Worm (Caenorhabditis elegans) whole organism, L3 larva: ENCODE measurements around the gene lim-8.

ENCODE experiments used
- aly-2 ChIP-seq: fragments of 150-350 bp; optimal IDR thresholded peaks from 2 replicates; lab custom pipeline; 2014; ENCODE audit warnings: missing biosample characterization, missing genetic modification characterization
- ceh-28 ChIP-seq: fragments of 150-350 bp; optimal IDR thresholded peaks from 2 replicates; lab custom pipeline; 2014; ENCODE audit warnings: missing biosample characterization, missing genetic modification reagents, missing genetic modification characterization
- ceh-82 ChIP-seq: fragments of 150-350 bp; optimal IDR thresholded peaks from 2 replicates; lab custom pipeline; 2014; ENCODE audit warnings: missing biosample characterization, missing genetic modification characterization
- ceh-9 ChIP-seq: sonication (generic microtip); optimal IDR thresholded peaks from 2 replicates; lab custom pipeline; 2018; ENCODE audit warnings: missing biosample characterization, missing genetic modification characterization
- egl-27 ChIP-seq: sonication (generic microtip); optimal IDR thresholded peaks from 4 replicates; lab custom pipeline; 2017; ENCODE audit warnings: missing biosample characterization, missing genetic modification reagents, missing genetic modification characterization
- egl-5 ChIP-seq: fragments of 150-350 bp; optimal IDR thresholded peaks from 2 replicates; lab custom pipeline; 2017; ENCODE audit warnings: missing biosample characterization, missing genetic modification reagents, missing genetic modification characterization, inconsistent platforms
- elt-1 ChIP-seq: fragments of 150-350 bp; optimal IDR thresholded peaks from 2 replicates; lab custom pipeline; 2014; ENCODE audit warnings: missing biosample characterization, missing genetic modification characterization
- elt-2 ChIP-seq: sonication (generic microtip); optimal IDR thresholded peaks from 2 replicates; lab custom pipeline; 2016; ENCODE audit warnings: missing genetic modification reagents, mild to moderate bottlenecking, missing genetic modification characterization, missing compliant biosample characterization
- fkh-10 ChIP-seq: sonication (generic microtip); optimal IDR thresholded peaks from 2 replicates; lab custom pipeline; 2017; ENCODE audit warnings: missing biosample characterization, missing genetic modification reagents, missing genetic modification characterization
- fkh-2 ChIP-seq: fragments of 150-350 bp; optimal IDR thresholded peaks from 2 replicates; lab custom pipeline; 2014; ENCODE audit warnings: missing biosample characterization, missing genetic modification reagents, missing genetic modification characterization
- hmg-11 ChIP-seq: sonication (generic microtip); optimal IDR thresholded peaks from 2 replicates; lab custom pipeline; 2016; ENCODE audit warnings: missing genetic modification characterization, missing compliant biosample characterization
- jun-1 ChIP-seq: fragments of 150-350 bp; optimal IDR thresholded peaks from 2 replicates; lab custom pipeline; 2014; ENCODE audit warnings: missing biosample characterization, missing genetic modification reagents, missing genetic modification characterization
- lin-15B ChIP-seq: fragments of 150-350 bp; optimal IDR thresholded peaks from 2 replicates; lab custom pipeline; 2014; ENCODE audit warnings: missing biosample characterization, missing genetic modification characterization
- lsy-12 ChIP-seq: sonication (generic microtip); optimal IDR thresholded peaks from 2 replicates; lab custom pipeline; 2016; ENCODE audit warnings: mild to moderate bottlenecking, missing genetic modification characterization, missing compliant biosample characterization
- mdl-1 ChIP-seq: fragments of 150-350 bp; optimal IDR thresholded peaks from 2 replicates; lab custom pipeline; 2014; ENCODE audit warnings: missing biosample characterization, missing genetic modification characterization
- mml-1 ChIP-seq: fragments of 150-350 bp; sonication (generic microtip); optimal IDR thresholded peaks from 3 replicates; lab custom pipeline; 2014; ENCODE audit warnings: missing biosample characterization, missing genetic modification characterization
- nfya-1 ChIP-seq: sonication (generic microtip); optimal IDR thresholded peaks from 2 replicates; lab custom pipeline; 2017; ENCODE audit warnings: missing genetic modification characterization, mild to moderate bottlenecking, missing compliant biosample characterization, antibody characterized with exemption, moderate library complexity; ENCODE audit not compliant: insufficient read depth
- nhr-12 ChIP-seq: fragments of 150-350 bp; optimal IDR thresholded peaks from 2 replicates; lab custom pipeline; 2014; ENCODE audit warnings: missing biosample characterization, missing genetic modification characterization
- nhr-23 ChIP-seq: fragments of 150-350 bp; optimal IDR thresholded peaks from 2 replicates; lab custom pipeline; 2014; ENCODE audit warnings: missing biosample characterization, missing genetic modification reagents, missing genetic modification characterization
- nhr-25 ChIP-seq: sonication (generic microtip); optimal IDR thresholded peaks from 2 replicates; lab custom pipeline; 2017; ENCODE audit warnings: missing biosample characterization, missing genetic modification characterization
- nhr-28 ChIP-seq: fragments of 150-350 bp; optimal IDR thresholded peaks from 2 replicates; lab custom pipeline; 2014; ENCODE audit warnings: missing biosample characterization, missing genetic modification characterization
- nhr-43 ChIP-seq: sonication (generic microtip); optimal IDR thresholded peaks from 2 replicates; lab custom pipeline; 2016; ENCODE audit warnings: mild to moderate bottlenecking, missing genetic modification characterization, missing compliant biosample characterization; ENCODE audit not compliant: poor library complexity, severe bottlenecking
- nhr-67 ChIP-seq: fragments of 150-350 bp; optimal IDR thresholded peaks from 2 replicates; lab custom pipeline; 2014; ENCODE audit warnings: missing biosample characterization, missing genetic modification characterization
- pha-4 ChIP-seq: fragments of 150-350 bp; optimal IDR thresholded peaks from 2 replicates; lab custom pipeline; 2014; ENCODE audit warnings: missing biosample characterization, missing genetic modification reagents, missing genetic modification characterization
- pqm-1 ChIP-seq: fragments of 150-350 bp; optimal IDR thresholded peaks from 2 replicates; lab custom pipeline; 2017; ENCODE audit warnings: missing biosample characterization, missing genetic modification characterization, inconsistent platforms
- sea-2 ChIP-seq: fragments of 150-350 bp; sonication (generic microtip); optimal IDR thresholded peaks from 4 replicates; lab custom pipeline; 2014; ENCODE audit warnings: missing biosample characterization, missing genetic modification reagents, missing genetic modification characterization
- skn-1 ChIP-seq: fragments of 150-350 bp; optimal IDR thresholded peaks from 2 replicates; lab custom pipeline; 2014; ENCODE audit warnings: missing biosample characterization, missing genetic modification characterization
- snpc-4 ChIP-seq: fragments of 150-350 bp; optimal IDR thresholded peaks from 2 replicates; lab custom pipeline; 2014; ENCODE audit warnings: missing biosample characterization, missing genetic modification characterization
- tbx-2 ChIP-seq: sonication (generic microtip); optimal IDR thresholded peaks from 2 replicates; lab custom pipeline; 2016; ENCODE audit warnings: mild to moderate bottlenecking, missing genetic modification characterization, missing compliant biosample characterization
- unc-62 ChIP-seq: fragments of 150-350 bp; sonication (generic microtip); optimal IDR thresholded peaks from 4 replicates; lab custom pipeline; 2014; ENCODE audit warnings: missing biosample characterization, missing genetic modification reagents, missing genetic modification characterization
- zag-1 ChIP-seq: fragments of 150-350 bp; optimal IDR thresholded peaks from 2 replicates; lab custom pipeline; 2014; ENCODE audit warnings: missing biosample characterization, missing genetic modification characterization
- ztf-11 ChIP-seq: fragments of 150-350 bp; optimal IDR thresholded peaks from 2 replicates; lab custom pipeline; 2014; ENCODE audit warnings: missing biosample characterization, missing genetic modification characterization
- ztf-4 ChIP-seq: fragments of 150-350 bp; optimal IDR thresholded peaks from 2 replicates; lab custom pipeline; 2014; ENCODE audit warnings: missing biosample characterization, missing genetic modification characterization

The lim-8 gene

ce11 chrIII:6798906-6799305 is 3.7 kb upstream of the lim-8 start:
- TF ChIP-seq nhr-25 (tag; lab: Kevin White, UChicago) (peak; percentile 82), nhr-23 (tag; lab: Kevin White, UChicago) (peak; percentile 87), nfya-1 (no peak), elt-1 (tag; lab: Kevin White, UChicago) (no peak)
- TF ChIP-seq, all 47 proteins: peak for 2

- no peak for TF ChIP-seq nhr-12 (tag; lab: Kevin White, UChicago)
Observed at ce11 chrIII:6799664-6800063, 2.9 kb upstream of the lim-8 start.

ce11 chrIII:6803107-6803506 is 519 bp downstream of the lim-8 start:
- TF ChIP-seq pqm-1 (tag; lab: Kevin White, UChicago) = peak; percentile 69
- peak; percentile 46 for TF ChIP-seq pha-4 (tag; lab: Kevin White, UChicago)
- TF ChIP-seq lsy-12 (tag; lab: Kevin White, UChicago) = no peak
- TF ChIP-seq lin-15B (tag; lab: Kevin White, UChicago) = no peak
- TF ChIP-seq snpc-4 (tag; lab: Kevin White, UChicago) = no peak
- peak; percentile 67 for TF ChIP-seq elt-2 (tag; lab: Kevin White, UChicago)
- no peak for TF ChIP-seq ztf-11
- TF ChIP-seq unc-62 = no peak

DNA sequence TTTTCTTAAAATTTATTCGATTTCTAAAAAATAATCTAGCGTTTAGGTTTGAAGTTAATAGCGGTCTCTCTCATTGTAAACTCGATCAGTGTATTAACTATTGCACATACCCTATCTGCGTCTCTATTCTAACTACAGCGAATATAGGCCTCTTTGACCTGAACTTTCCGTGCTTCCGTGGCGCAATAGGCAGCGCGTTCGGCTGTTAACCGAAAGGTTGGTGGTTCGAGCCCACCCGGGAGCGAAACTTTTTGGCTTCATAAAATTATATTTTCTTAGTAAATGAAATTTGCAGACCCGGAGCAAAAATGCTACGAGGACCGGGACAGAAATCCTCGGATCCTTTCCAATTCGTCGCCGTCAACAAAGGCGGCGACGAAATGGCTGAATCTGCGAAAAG is 2.8 kb downstream of the lim-8 start:
- TF ChIP-seq ztf-4 (tag; lab: Kevin White, UChicago) = no peak
- TF ChIP-seq sea-2 = no peak
- peak; percentile 35 for TF ChIP-seq skn-1 (tag; lab: Kevin White, UChicago)
- no peak for TF ChIP-seq fkh-10 (GFP tag; lab: Kevin White, UChicago)
- TF ChIP-seq hmg-11 (tag; lab: Kevin White, UChicago) = peak; percentile 47
- TF ChIP-seq pha-4 (tag; lab: Kevin White, UChicago) = peak; percentile 65
- no peak for TF ChIP-seq nhr-25 (tag; lab: Kevin White, UChicago)
- no peak for TF ChIP-seq nhr-12 (tag; lab: Kevin White, UChicago)
- no peak for TF ChIP-seq ceh-82 (tag; lab: Kevin White, UChicago)
- TF ChIP-seq nhr-28 = no peak
- no peak for TF ChIP-seq mdl-1 (tag; lab: Kevin White, UChicago)
- no peak for TF ChIP-seq egl-27 (tag; lab: Kevin White, UChicago)
- TF ChIP-seq fkh-2 (tag; lab: Kevin White, UChicago) = no peak
- TF ChIP-seq zag-1 (tag; lab: Kevin White, UChicago) = no peak
- TF ChIP-seq elt-2 (tag; lab: Kevin White, UChicago) = peak; percentile 37
- no peak for TF ChIP-seq aly-2 (tag; lab: Kevin White, UChicago)
- peak; percentile 35 for TF ChIP-seq nhr-43 (tag; lab: Kevin White, UChicago)
- TF ChIP-seq lsy-12 (tag; lab: Kevin White, UChicago) = no peak
- TF ChIP-seq, all 47 proteins: peak for 5

ce11 chrIII:6816930-6817329 is 14.3 kb downstream of the lim-8 start, which contains the start of gene F28F5.4:
F28F5.4 (minus strand) TSS chrIII:6817033.
- no peak for TF ChIP-seq lsy-12 (tag; lab: Kevin White, UChicago)
- peak; percentile 28 for TF ChIP-seq elt-2 (tag; lab: Kevin White, UChicago)
- peak; percentile 72 for TF ChIP-seq pha-4 (tag; lab: Kevin White, UChicago)

DNA sequence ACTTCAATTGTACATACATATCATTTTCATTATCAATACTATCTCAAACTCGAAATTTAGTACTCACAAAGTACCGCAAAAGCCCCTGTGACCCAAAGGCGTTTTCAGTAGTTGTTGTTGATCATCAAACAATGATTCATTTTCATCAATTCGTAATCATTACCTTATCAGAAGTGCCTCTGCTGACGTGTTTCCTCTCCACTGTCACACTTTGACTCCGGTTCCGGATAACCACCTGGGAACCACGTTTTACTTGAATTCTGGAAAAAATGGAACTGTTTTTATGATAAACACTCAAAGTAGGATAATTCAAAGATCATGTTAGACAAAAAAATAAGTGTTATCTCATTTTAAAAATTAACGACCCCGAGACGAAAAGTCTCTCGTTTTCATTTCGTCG is 15.4 kb downstream of the lim-8 start:
- TF ChIP-seq sea-2 (no peak), pqm-1 (tag; lab: Kevin White, UChicago) (peak; percentile 71), tbx-2 (tag; lab: Kevin White, UChicago) (no peak), ceh-9 (no peak), pha-4 (tag; lab: Kevin White, UChicago) (peak; percentile 9), fkh-2 (tag; lab: Kevin White, UChicago) (no peak), jun-1 (tag; lab: Kevin White, UChicago) (no peak), nhr-25 (tag; lab: Kevin White, UChicago) (no peak), nhr-67 (tag; lab: Kevin White, UChicago) (no peak), elt-2 (tag; lab: Kevin White, UChicago) (peak; percentile 84), skn-1 (tag; lab: Kevin White, UChicago) (no peak), egl-5 (tag; lab: Kevin White, UChicago) (no peak), ztf-11 (no peak), ceh-28 (tag; lab: Kevin White, UChicago) (no peak), ztf-4 (tag; lab: Kevin White, UChicago) (no peak), mml-1 (no peak)
- TF ChIP-seq, all 47 proteins: peak for 3
